Worm (Caenorhabditis elegans) whole organism, L1 larva: ENCODE data around the gene ZK1290.11.

Experiments used
- F16B12.6 ChIP-seq: fragments of 150-350 bp; optimal IDR thresholded peaks from 2 replicates; lab custom pipeline; 2014; ENCODE audit warnings: missing biosample characterization, missing genetic modification characterization
- nhr-77 ChIP-seq: fragments of 150-350 bp; optimal IDR thresholded peaks from 2 replicates; lab custom pipeline; 2014; ENCODE audit warnings: missing biosample characterization, missing genetic modification characterization

ce11 chrII:7607953-7608352, 46.6 kb upstream of the ZK1290.11 start, which contains the start of gene lips-17:
- TF ChIP-seq nhr-77 (tag; lab: Kevin White, UChicago): no peak
- TF ChIP-seq F16B12.6 (tag; lab: Kevin White, UChicago): no peak
